Worm (Caenorhabditis elegans): ENCODE data around the gene Y42H9AR.5.

Y42H9AR.5 gene

ce11 chrIV:8152688-8153087, 50.4 kb downstream of the Y42H9AR.5 start:
- TF ChIP-seq jun-1 (tag; optimal IDR thresholded peaks at IDR 0.05): no peak
- no peak for TF ChIP-seq snpc-4 (tag; optimal IDR thresholded peaks at IDR 0.05)
- peak; percentile 37 for TF ChIP-seq elt-2 (tag; optimal IDR thresholded peaks at IDR 0.05)

- TF ChIP-seq nhr-19 (GFP tag; conservative IDR thresholded peaks at IDR 0.05) (no peak), efl-1 (optimal IDR thresholded peaks at IDR 0.05) (no peak), efl-1 (GFP tag; optimal IDR thresholded peaks at IDR 0.05 in 1 of 2) (peak in 1 of 2 experiments; percentile 14)
Observed at ce11 chrIV:8153163-8153562, 50.8 kb downstream of the Y42H9AR.5 start.
